Worm (Caenorhabditis elegans) whole organism, late embryonic: ENCODE results near the gene F09F9.2.

ENCODE experiments used
- F13H6.1 ChIP-seq: sonication (generic microtip); optimal IDR thresholded peaks from 2 replicates; lab custom pipeline; 2016; ENCODE audit warnings: missing genetic modification characterization, missing compliant biosample characterization
- ama-1 ChIP-seq: fragments of 150-350 bp; optimal IDR thresholded peaks from 2 replicates; lab custom pipeline; 2014
- ceh-34 ChIP-seq: sonication (generic microtip); optimal IDR thresholded peaks from 2 replicates; lab custom pipeline; 2016; ENCODE audit warnings: mild to moderate bottlenecking, missing genetic modification characterization, missing compliant biosample characterization
- ceh-6 ChIP-seq: fragments of 200-800 bp; sonication (Bioruptor generic); optimal IDR thresholded peaks from 2 replicates; lab custom pipeline; 2018; ENCODE audit warnings: mild to moderate bottlenecking, missing genetic modification characterization, missing compliant biosample characterization
- dve-1 ChIP-seq: sonication (generic microtip); optimal IDR thresholded peaks from 2 replicates; lab custom pipeline; 2017; ENCODE audit warnings: antibody characterized with exemption, mild to moderate bottlenecking, missing genetic modification characterization, missing compliant biosample characterization
- fkh-10 ChIP-seq: fragments of 150-350 bp; optimal IDR thresholded peaks from 2 replicates; lab custom pipeline; 2014; ENCODE audit warnings: missing biosample characterization, missing genetic modification reagents, missing genetic modification characterization
- fkh-6 ChIP-seq: sonication (generic microtip); optimal IDR thresholded peaks from 2 replicates; lab custom pipeline; 2016; ENCODE audit warnings: missing genetic modification characterization, missing compliant biosample characterization
- hlh-8 ChIP-seq: sonication (generic microtip); optimal IDR thresholded peaks from 2 replicates; lab custom pipeline; 2016; ENCODE audit warnings: missing genotype, missing genetic modification characterization, missing compliant biosample characterization
- npax-4 ChIP-seq: sonication (generic microtip); optimal IDR thresholded peaks from 2 replicates; lab custom pipeline; 2016; ENCODE audit warnings: missing genetic modification characterization, missing compliant biosample characterization
- ref-2 ChIP-seq: sonication (generic microtip); optimal IDR thresholded peaks from 2 replicates; lab custom pipeline; 2016; ENCODE audit warnings: missing genetic modification characterization, missing compliant biosample characterization
- tbx-2 ChIP-seq: sonication (generic microtip); optimal IDR thresholded peaks from 2 replicates; lab custom pipeline; 2016; ENCODE audit warnings: missing genetic modification characterization, missing compliant biosample characterization

DNA sequence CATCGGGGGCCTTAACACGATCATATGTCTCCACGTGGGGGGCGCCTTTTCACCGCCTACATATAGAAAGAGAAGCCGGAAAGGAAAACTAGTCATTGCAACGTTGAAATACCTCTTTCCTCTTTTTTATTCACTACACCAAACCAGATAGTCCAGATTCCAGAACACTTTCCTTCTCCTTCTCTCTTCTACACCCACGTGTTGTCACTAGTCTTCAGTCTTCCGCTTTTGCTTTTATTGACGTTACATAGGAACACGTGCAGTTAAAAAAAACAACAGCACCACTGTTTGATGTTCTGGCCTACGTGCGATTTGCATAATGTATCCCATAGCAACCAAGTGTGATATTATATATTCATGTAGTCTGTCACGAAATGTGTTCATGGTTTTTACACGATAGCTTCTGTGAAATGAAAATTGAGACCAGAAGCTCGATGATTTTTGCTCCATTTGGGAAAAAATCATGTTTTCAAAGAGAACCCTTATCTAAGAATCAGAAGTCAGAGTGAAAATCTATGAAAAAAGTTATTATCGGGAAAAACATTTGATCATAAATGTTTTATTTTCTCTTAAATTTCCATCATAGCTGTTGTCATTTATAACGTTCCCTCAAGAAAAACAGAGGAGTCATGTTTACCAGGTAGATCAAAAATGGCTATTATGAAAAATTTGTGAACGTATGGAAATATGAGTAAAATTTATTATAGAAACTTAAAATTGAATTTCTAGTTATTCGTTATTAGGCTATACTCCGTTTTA, 32.2 kb upstream of the F09F9.2 start:
- TF ChIP-seq F13H6.1 (tag; lab: Kevin White, UChicago): no peak
- TF ChIP-seq npax-4 (tag; lab: Kevin White, UChicago): no peak
- no peak for TF ChIP-seq ceh-34 (tag; lab: Kevin White, UChicago)
- TF ChIP-seq fkh-6: no peak
- TF ChIP-seq dve-1 (tag; lab: Kevin White, UChicago): no peak
- TF ChIP-seq ceh-6 (GFP tag; lab: Kevin White, UChicago): no peak
- TF ChIP-seq fkh-10 (GFP tag; lab: Kevin White, UChicago): no peak
- TF ChIP-seq ref-2 (tag; lab: Kevin White, UChicago): no peak
- TF ChIP-seq hlh-8: no peak
- TF ChIP-seq ama-1 (lab: Kevin White, UChicago): no peak
- TF ChIP-seq tbx-2 (tag; lab: Kevin White, UChicago): no peak
